Worm (Caenorhabditis elegans): ENCODE data around the gene alh-10.

The alh-10 gene

ce11 chrX:7124044-7124443 lies 19.4 kb downstream of the alh-10 start:
- TF ChIP-seq unc-3 (GFP tag; conservative IDR thresholded peaks at IDR 0.05) (no peak), unc-3 (tag; optimal IDR thresholded peaks at IDR 0.05) (no peak), hlh-30 (tag; optimal IDR thresholded peaks at IDR 0.05; ENCODE audit: insufficient read depth) (no peak), npax-4 (tag; optimal IDR thresholded peaks at IDR 0.05) (no peak), ama-1 (optimal IDR thresholded peaks at IDR 0.05) (no peak), pros-1 (tag; optimal IDR thresholded peaks at IDR 0.05) (no peak)

ce11 chrX:7122655-7123054 lies 20.8 kb downstream of the alh-10 start:
- TF ChIP-seq ceh-22 (tag; optimal IDR thresholded peaks at IDR 0.05), result no peak
- no peak for TF ChIP-seq ceh-14 (tag; optimal IDR thresholded peaks at IDR 0.05)
- no peak for TF ChIP-seq pros-1 (tag; optimal IDR thresholded peaks at IDR 0.05)
- TF ChIP-seq syd-9 (tag; optimal IDR thresholded peaks at IDR 0.05), result no peak
- TF ChIP-seq fkh-10 (GFP tag; optimal IDR thresholded peaks at IDR 0.05), result no peak
- no peak for TF ChIP-seq hlh-8 (tag; optimal IDR thresholded peaks at IDR 0.05)
- TF ChIP-seq pag-3 (tag; optimal IDR thresholded peaks at IDR 0.05; ENCODE audit: borderline replicate concordance), result no peak
- TF ChIP-seq pha-4 (tag; optimal IDR thresholded peaks at IDR 0.05), result no peak
- no peak for TF ChIP-seq ama-1 (optimal IDR thresholded peaks at IDR 0.05)
- TF ChIP-seq ceh-31 (tag; optimal IDR thresholded peaks at IDR 0.05), result no peak

- TF ChIP-seq fax-1 (tag; optimal IDR thresholded peaks at IDR 0.05) (no peak), odd-2 (tag; optimal IDR thresholded peaks at IDR 0.05) (no peak), ceh-9 (tag; optimal IDR thresholded peaks at IDR 0.05) (no peak), pag-3 (tag; optimal IDR thresholded peaks at IDR 0.05; ENCODE audit: borderline replicate concordance) (no peak), pros-1 (tag; optimal IDR thresholded peaks at IDR 0.05) (no peak), sdc-2 (tag; optimal IDR thresholded peaks at IDR 0.05) (no peak)
Measured at ce11 chrX:7116896-7117295, 26.5 kb downstream of the alh-10 start, which contains the start of gene hen-1. Gene hen-1 (minus strand): TSS chrX:7116996.

ce11 chrX:7112589-7112988 lies 30.9 kb downstream of the alh-10 start, which contains the start of gene C36B7.1:
Gene C36B7.1 (plus strand): TSS chrX:7112889.
- TF ChIP-seq hlh-13 (GFP tag; optimal IDR thresholded peaks at IDR 0.05) (no peak), ceh-48 (tag; optimal IDR thresholded peaks at IDR 0.05) (no peak), T23F11.4 (GFP tag; optimal IDR thresholded peaks at IDR 0.05) (no peak), unc-3 (GFP tag; conservative IDR thresholded peaks at IDR 0.05) (no peak), unc-3 (tag; optimal IDR thresholded peaks at IDR 0.05) (no peak), nhr-11 (tag; optimal IDR thresholded peaks at IDR 0.05) (no peak), ceh-30 (tag; optimal IDR thresholded peaks at IDR 0.05) (no peak), fax-1 (tag; optimal IDR thresholded peaks at IDR 0.05) (no peak), K02D7.2 (tag; optimal IDR thresholded peaks at IDR 0.05) (no peak), dmd-4 (tag; optimal IDR thresholded peaks at IDR 0.05; ENCODE audit: borderline replicate concordance) (no peak), syd-9 (tag; optimal IDR thresholded peaks at IDR 0.05) (no peak), unc-55 (GFP tag; optimal IDR thresholded peaks at IDR 0.05) (no peak), ztf-16 (tag; optimal IDR thresholded peaks at IDR 0.05) (no peak), ceh-34 (tag; optimal IDR thresholded peaks at IDR 0.05) (no peak), nfya-1 (tag; optimal IDR thresholded peaks at IDR 0.05) (no peak)

ce11 chrX:7106103-7106502 lies 37.3 kb downstream of the alh-10 start, which contains the start of gene C36B7.2:
Gene C36B7.2 (plus strand): TSS chrX:7106403.
- TF ChIP-seq ceh-24 (tag; optimal IDR thresholded peaks at IDR 0.05) (no peak), mec-3 (tag; optimal IDR thresholded peaks at IDR 0.05; ENCODE audit: borderline replicate concordance) (no peak), K09A11.1 (tag; optimal IDR thresholded peaks at IDR 0.05; ENCODE audit: insufficient read depth) (no peak), syd-9 (tag; optimal IDR thresholded peaks at IDR 0.05) (no peak), zip-5 (tag; optimal IDR thresholded peaks at IDR 0.05) (no peak), hlh-6 (tag; optimal IDR thresholded peaks at IDR 0.05) (no peak), hlh-13 (GFP tag; optimal IDR thresholded peaks at IDR 0.05) (no peak)

All from whole organism, late embryonic.